Fruit fly (Drosophila melanogaster) whole organism, wandering third instar larva: Measurements from ENCODE around the gene MSAmiP.
A peak's percentile ranks its signal among the peaks of the same experiment; 100 is the strongest.

ENCODE experiments used
- CG32264 ChIP-seq: fragments of 200-800 bp; sonication (Bioruptor generic); optimal IDR thresholded peaks from 2 replicates; lab custom pipeline; 2016; ENCODE audit warnings: missing biosample characterization, missing genetic modification characterization
- CG9705 ChIP-seq: fragments of 200-800 bp; sonication (Bioruptor generic); optimal IDR thresholded peaks from 2 replicates; lab custom pipeline; 2018; ENCODE audit warnings: missing biosample characterization, mild to moderate bottlenecking, missing genetic modification characterization
- CrebA ChIP-seq: fragments of 200-800 bp; sonication (Bioruptor generic); optimal IDR thresholded peaks from 2 replicates; lab custom pipeline; 2016; ENCODE audit warnings: missing biosample characterization, mild to moderate bottlenecking, missing genetic modification characterization, borderline replicate concordance
- Dfd ChIP-seq: fragments of >200 bp; optimal IDR thresholded peaks from 2 replicates; lab custom pipeline; 2017; ENCODE audit warnings: missing biosample characterization, missing genetic modification characterization
- Dif ChIP-seq: fragments of 200-275, 200-300 bp; sonication (Bioruptor generic); optimal IDR thresholded peaks from 2 replicates; lab custom pipeline; 2018; ENCODE audit warnings: missing biosample characterization, missing genetic modification characterization; ENCODE audit not compliant: partially characterized antibody
- HLH106 ChIP-seq: fragments of 200-800 bp; optimal IDR thresholded peaks from 3 replicates; lab custom pipeline; 2019; ENCODE audit warnings: missing biosample characterization, mild to moderate bottlenecking, missing genetic modification characterization, moderate library complexity
- Hnf4 ChIP-seq: fragments of 200-800 bp; sonication (Bioruptor generic); optimal IDR thresholded peaks from 2 replicates; lab custom pipeline; 2016; ENCODE audit warnings: missing biosample characterization, mild to moderate bottlenecking, missing genetic modification characterization
- Hr83 ChIP-seq: fragments of 200-300 bp; sonication (Bioruptor generic); optimal IDR thresholded peaks from 2 replicates; lab custom pipeline; 2016; ENCODE audit warnings: missing biosample characterization, mild to moderate bottlenecking, missing genetic modification characterization, moderate library complexity; ENCODE audit not compliant: poor library complexity, severe bottlenecking
- Jra ChIP-seq: sonication (Bioruptor generic); optimal IDR thresholded peaks from 2 replicates; lab custom pipeline; 2016; ENCODE audit warnings: missing biosample characterization, missing genetic modification characterization
- Mio ChIP-seq: sonication (Bioruptor generic); optimal IDR thresholded peaks from 2 replicates; lab custom pipeline; 2016; ENCODE audit warnings: missing biosample characterization, missing genetic modification characterization
- Myc ChIP-seq: fragments of >200 bp; optimal IDR thresholded peaks from 2 replicates; lab custom pipeline; 2017
- OdsH ChIP-seq: fragments of 200-800 bp; sonication (Bioruptor generic); optimal IDR thresholded peaks from 2 replicates; lab custom pipeline; 2016; ENCODE audit warnings: missing biosample characterization, mild to moderate bottlenecking, missing genetic modification characterization
- Rel ChIP-seq, 2 experiments: fragments of 200-800 bp; sonication (Bioruptor generic) in 1 of 2; optimal IDR thresholded peaks; 2 replicates in 1 of 2; 3 replicates in 1 of 2; lab custom pipeline; 2016 to 2019; ENCODE audit warnings: mild to moderate bottlenecking in 2 of 2, missing biosample characterization in 2 of 2, missing genetic modification characterization in 2 of 2, moderate library complexity in 1 of 2
- Sp1 ChIP-seq: fragments of 200-800 bp; sonication (Bioruptor generic); optimal IDR thresholded peaks from 3 replicates; lab custom pipeline; 2019; ENCODE audit warnings: missing biosample characterization, mild to moderate bottlenecking, missing genetic modification characterization, moderate library complexity
- Vsx2 ChIP-seq: fragments of 200-300, 225-300 bp; sonication (Bioruptor generic); optimal IDR thresholded peaks from 2 replicates; lab custom pipeline; 2018; ENCODE audit warnings: missing biosample characterization, missing genetic modification characterization; ENCODE audit not compliant: partially characterized antibody
- dl ChIP-seq, 2 experiments: fragments of 175-275, 200-275 bp in 1 of 2; fragments of 200-275 bp in 1 of 2; sonication (Bioruptor generic); optimal IDR thresholded peaks; lab custom pipeline; 2018; ENCODE audit warnings: mild to moderate bottlenecking in 2 of 2, missing biosample characterization in 2 of 2, missing genetic modification characterization in 2 of 2, moderate library complexity in 2 of 2; ENCODE audit not compliant: partially characterized antibody in 2 of 2, insufficient read depth in 1 of 2
- dmrt93B ChIP-seq: fragments of 200-800 bp; sonication (Bioruptor generic); optimal IDR thresholded peaks from 2 replicates; lab custom pipeline; 2018; ENCODE audit warnings: missing biosample characterization, mild to moderate bottlenecking, missing genetic modification characterization
- dsf ChIP-seq: sonication (Bioruptor generic); optimal IDR thresholded peaks from 2 replicates; lab custom pipeline; 2016; ENCODE audit warnings: missing biosample characterization, missing genetic modification characterization, borderline replicate concordance
- ey ChIP-seq: fragments of 200-800 bp; sonication (Bioruptor generic); optimal IDR thresholded peaks from 2 replicates; lab custom pipeline; 2016; ENCODE audit warnings: missing biosample characterization, missing genetic modification characterization
- fru ChIP-seq: fragments of 200-800 bp; sonication (Bioruptor generic); optimal IDR thresholded peaks from 3 replicates; lab custom pipeline; 2016; ENCODE audit warnings: missing biosample characterization, mild to moderate bottlenecking, missing genetic modification characterization
- jim ChIP-seq: fragments of 175-275, 200-325 bp; sonication (Bioruptor generic); optimal IDR thresholded peaks from 2 replicates; lab custom pipeline; 2016; ENCODE audit warnings: missing biosample characterization, mild to moderate bottlenecking, missing genetic modification characterization
- lola ChIP-seq: fragments of >200 bp; optimal IDR thresholded peaks from 2 replicates; lab custom pipeline; 2017; ENCODE audit warnings: missing biosample characterization, missing genetic modification characterization
- pan ChIP-seq: fragments of >200 bp; optimal IDR thresholded peaks from 2 replicates; lab custom pipeline; 2017
- rgr ChIP-seq: fragments of 200-800 bp; sonication (Bioruptor generic); optimal IDR thresholded peaks from 3 replicates; lab custom pipeline; 2016; ENCODE audit warnings: missing biosample characterization, mild to moderate bottlenecking, missing genetic modification characterization
- sage ChIP-seq: fragments of 200-800 bp; sonication (Bioruptor generic); optimal IDR thresholded peaks from 2 replicates; lab custom pipeline; 2016; ENCODE audit warnings: missing biosample characterization, mild to moderate bottlenecking, missing genetic modification characterization
- sv ChIP-seq: fragments of 200-800 bp; sonication (Bioruptor generic); optimal IDR thresholded peaks from 3 replicates; lab custom pipeline; 2016; ENCODE audit warnings: missing biosample characterization, missing genetic modification characterization
- tai ChIP-seq: sonication (Bioruptor generic); optimal IDR thresholded peaks from 2 replicates; lab custom pipeline; 2016; ENCODE audit warnings: missing biosample characterization, missing genetic modification characterization
- usp ChIP-seq: fragments of >200 bp; optimal IDR thresholded peaks from 2 replicates; lab custom pipeline; 2017; ENCODE audit warnings: missing biosample characterization, missing genetic modification characterization
- woc ChIP-seq: sonication (Bioruptor generic); optimal IDR thresholded peaks from 2 replicates; lab custom pipeline; 2016; ENCODE audit warnings: missing biosample characterization, mild to moderate bottlenecking, missing genetic modification characterization

Gene MSAmiP

DNA sequence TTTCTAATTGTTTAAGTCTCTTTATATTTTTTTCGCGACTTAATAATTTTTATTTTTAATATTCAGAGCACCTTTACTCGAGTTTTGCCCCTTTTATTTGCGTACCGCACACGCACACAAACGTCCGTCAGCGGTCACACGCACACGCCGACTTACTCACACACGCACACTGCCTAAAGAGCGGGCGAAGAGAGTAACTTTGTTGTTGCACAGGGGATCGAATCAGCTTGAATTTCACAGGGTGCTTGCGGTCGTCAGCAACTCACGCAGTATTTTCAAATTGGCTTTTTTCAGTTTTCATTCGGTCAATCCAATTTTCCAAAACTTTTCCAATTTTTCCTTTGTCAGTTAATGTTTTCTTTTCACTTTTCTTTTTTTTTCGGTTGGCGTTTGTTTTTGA, 37.3 kb upstream of the MSAmiP start:
- TF ChIP-seq Dif (GFP tag; lab: Kevin White, UChicago) (no peak), OdsH (GFP tag; lab: Kevin White, UChicago) (no peak), Hnf4 (GFP tag; lab: Kevin White, UChicago) (no peak), tai (GFP tag; lab: Kevin White, UChicago) (no peak), ey (no peak), HLH106 (no peak), rgr (GFP tag; lab: Kevin White, UChicago) (no peak), dsf (GFP tag; lab: Kevin White, UChicago) (no peak)

DNA sequence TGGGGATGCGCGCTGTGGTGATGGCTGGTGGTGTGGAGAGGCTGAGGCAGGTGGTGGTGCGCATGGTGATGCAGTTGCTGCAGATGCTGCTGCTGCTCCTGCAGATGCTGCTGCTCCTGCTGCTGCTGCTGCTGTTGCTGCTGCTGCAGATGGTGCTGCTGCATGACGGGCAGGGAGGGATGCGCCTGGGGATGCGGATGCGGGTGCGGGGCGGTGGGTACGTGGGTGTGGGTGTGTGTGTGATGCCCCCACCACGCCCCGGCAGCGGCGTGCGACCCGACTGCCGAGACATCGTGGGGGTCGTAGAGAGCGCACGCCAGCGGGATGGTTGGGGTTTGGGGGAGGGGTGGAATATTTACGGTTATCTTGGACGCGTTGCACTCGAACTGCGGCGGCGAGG, 36.8 kb upstream of the MSAmiP start:
- TF ChIP-seq Dfd (GFP tag; lab: Kevin White, UChicago) (peak; percentile 85), CrebA (no peak), CG9705 (GFP tag; lab: Kevin White, UChicago) (no peak)

DNA sequence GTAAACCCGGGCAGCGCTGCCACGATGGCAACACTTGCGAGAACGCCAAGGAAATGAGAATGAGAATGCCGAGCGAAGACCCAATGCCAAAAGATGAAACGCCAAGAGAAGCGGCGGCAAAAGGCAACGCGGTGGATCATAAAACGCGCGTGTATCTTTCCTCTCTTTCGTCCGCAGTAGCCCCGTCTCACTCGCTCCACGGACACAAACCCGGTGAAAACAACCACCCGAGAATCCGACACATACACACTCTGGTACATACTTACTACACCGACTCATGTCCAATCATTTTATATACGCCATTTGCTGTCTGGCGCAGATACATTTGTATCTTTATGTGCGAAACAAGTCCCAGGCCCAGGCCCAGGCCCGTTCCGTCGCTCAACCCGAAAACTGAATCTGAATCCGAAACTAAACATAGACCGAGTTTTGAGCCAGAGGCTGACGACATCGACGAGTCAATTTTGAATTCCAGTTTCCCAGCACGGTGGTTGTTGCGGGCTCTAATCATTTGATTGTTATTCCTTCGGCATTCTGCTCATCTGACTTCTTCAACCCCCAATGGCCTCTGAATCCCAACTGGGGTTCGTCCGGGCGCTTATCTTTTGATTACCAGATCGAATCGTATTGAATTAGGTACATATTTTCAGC, 27.6 kb upstream of the MSAmiP start:
- no peak for TF ChIP-seq rgr (GFP tag; lab: Kevin White, UChicago)
- no peak for TF ChIP-seq CrebA
- no peak for TF ChIP-seq dl (GFP tag; optimal IDR thresholded peaks at IDR 0.05; lab: Kevin White, UChicago; ENCODE audit: insufficient read depth in 1 of 2, partially characterized antibody in 2 of 2)
- no peak for TF ChIP-seq sv (GFP tag; lab: Kevin White, UChicago)
- TF ChIP-seq Jra (GFP tag; lab: Kevin White, UChicago) = no peak
- TF ChIP-seq Sp1 (GFP tag; lab: Kevin White, UChicago) = no peak
- no peak for TF ChIP-seq dmrt93B (GFP tag; lab: Kevin White, UChicago)
- no peak for TF ChIP-seq tai (GFP tag; lab: Kevin White, UChicago)
- no peak for TF ChIP-seq usp
- no peak for TF ChIP-seq Dif (GFP tag; lab: Kevin White, UChicago)

DNA sequence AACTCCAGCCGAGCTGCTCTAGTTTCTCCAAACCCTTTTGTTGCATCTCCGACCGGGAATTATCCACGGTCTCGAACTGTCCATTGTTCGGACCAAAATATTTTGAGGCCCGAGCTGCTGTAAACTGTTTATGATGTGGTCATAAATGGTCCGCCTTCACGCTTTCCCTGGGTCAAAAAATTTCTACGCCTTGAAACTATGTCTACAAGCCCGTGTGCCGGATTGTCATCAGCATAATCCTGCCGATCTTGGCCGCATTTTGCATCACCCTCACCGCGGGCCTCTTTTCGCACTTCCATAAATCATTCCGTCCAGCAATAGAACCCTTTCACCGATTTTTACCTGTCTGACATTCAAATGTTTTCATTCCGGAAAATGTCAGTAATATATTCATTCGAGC, 25.3 kb upstream of the MSAmiP start:
- TF ChIP-seq Jra (GFP tag; lab: Kevin White, UChicago) (no peak), OdsH (GFP tag; lab: Kevin White, UChicago) (no peak), fru (GFP tag; lab: Kevin White, UChicago) (no peak), dl (GFP tag; optimal IDR thresholded peaks at IDR 0.05; lab: Kevin White, UChicago; ENCODE audit: insufficient read depth in 1 of 2, partially characterized antibody in 2 of 2) (no peak), Vsx2 (GFP tag; lab: Kevin White, UChicago) (no peak), Dfd (GFP tag; lab: Kevin White, UChicago) (no peak), pan (lab: Kevin White, UChicago) (no peak), CrebA (no peak), sage (no peak)
- TF ChIP-seq, all 38 proteins: peak for 0

DNA sequence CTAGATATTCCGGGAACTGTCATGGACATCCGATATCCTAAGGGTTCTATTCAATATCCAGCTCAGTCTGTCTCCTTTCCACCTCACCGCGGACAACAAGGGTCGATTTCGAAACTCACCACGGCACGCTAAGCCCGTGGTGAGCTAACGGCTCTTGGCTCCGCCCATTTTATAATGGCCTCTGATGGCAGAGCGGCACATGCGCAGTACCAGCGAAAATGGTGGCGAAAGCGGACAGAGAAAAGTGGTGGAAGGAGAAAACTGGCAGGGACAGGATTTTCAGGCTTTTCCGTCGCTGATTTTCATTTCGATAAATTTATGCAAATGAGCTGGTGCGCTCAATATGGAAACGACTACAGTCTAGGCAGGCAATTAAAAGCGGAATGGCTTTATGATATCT, 24.3 kb upstream of the MSAmiP start:
- TF ChIP-seq Rel (GFP tag; optimal IDR thresholded peaks at IDR 0.05; lab: Kevin White, UChicago) (no peak), Rel (tag; optimal IDR thresholded peaks at IDR 0.05; lab: Kevin White, UChicago) (no peak), tai (GFP tag; lab: Kevin White, UChicago) (no peak), usp (no peak), CG9705 (GFP tag; lab: Kevin White, UChicago) (no peak), woc (no peak), dl (GFP tag; optimal IDR thresholded peaks at IDR 0.05; lab: Kevin White, UChicago; ENCODE audit: insufficient read depth in 1 of 2, partially characterized antibody in 2 of 2) (no peak), lola (no peak), CG32264 (no peak), Mio (GFP tag; lab: Kevin White, UChicago) (no peak), Myc (lab: Kevin White, UChicago) (no peak), Hr83 (GFP tag; lab: Kevin White, UChicago) (no peak), jim (GFP tag; lab: Kevin White, UChicago) (no peak), sv (GFP tag; lab: Kevin White, UChicago) (no peak)
